Fruit fly (Drosophila melanogaster) whole organism, pupa: ENCODE measurements around the gene Alms1a.
A peak's percentile ranks its signal among the peaks of the same experiment; 100 is the strongest.

Experiments used
- CG10348 ChIP-seq: fragments of 200-800 bp; sonication (Bioruptor generic); IDR thresholded peaks from 2 replicates; pipeline ENCODE4 v1.3.6; 2022; ENCODE audit warnings: missing biosample characterization, missing genetic modification characterization
- CG12605 ChIP-seq: fragments of 200-800 bp; sonication (Bioruptor generic); IDR thresholded peaks from 2 replicates; pipeline ENCODE4 v1.3.6; 2022; ENCODE audit warnings: missing biosample characterization, missing genetic modification characterization
- CG13204 ChIP-seq: fragments of 200-800 bp; sonication (Bioruptor generic); optimal IDR thresholded peaks from 2 replicates; lab custom pipeline; 2018; ENCODE audit warnings: missing biosample characterization, mild to moderate bottlenecking, missing genetic modification characterization, moderate library complexity
- CG14655 ChIP-seq: fragments of 200-800 bp; sonication (Bioruptor generic); optimal IDR thresholded peaks from 3 replicates; lab custom pipeline; 2017; ENCODE audit warnings: mild to moderate bottlenecking, missing biosample characterization, missing genetic modification reagents, missing genetic modification characterization
- CG15710 ChIP-seq: fragments of 200-800 bp; sonication (Bioruptor generic); optimal IDR thresholded peaks from 2 replicates; lab custom pipeline; 2018; ENCODE audit warnings: missing biosample characterization, mild to moderate bottlenecking, missing genetic modification characterization, moderate library complexity
- CG17806 ChIP-seq: fragments of 200-800 bp; sonication (Bioruptor generic); optimal IDR thresholded peaks from 2 replicates; lab custom pipeline; 2018; ENCODE audit warnings: missing biosample characterization, mild to moderate bottlenecking, missing genetic modification characterization, moderate library complexity
- CG32121 ChIP-seq: fragments of 200-800 bp; sonication (Bioruptor generic); IDR thresholded peaks from 2 replicates; pipeline ENCODE4 v1.3.6; 2022; ENCODE audit warnings: missing biosample characterization, missing genetic modification characterization
- CG34367 ChIP-seq: fragments of 200-800 bp; sonication (Bioruptor generic); optimal IDR thresholded peaks from 2 replicates; lab custom pipeline; 2018; ENCODE audit warnings: missing biosample characterization, mild to moderate bottlenecking, missing genetic modification characterization
- CG4496 ChIP-seq: fragments of 200-800 bp; sonication (Bioruptor generic); IDR thresholded peaks from 3 replicates; pipeline ENCODE4 v1.3.6; 2022; ENCODE audit warnings: missing biosample characterization, missing genetic modification characterization
- CG8159 ChIP-seq: fragments of 200-800 bp; sonication (Bioruptor generic); optimal IDR thresholded peaks from 3 replicates; lab custom pipeline; 2018; ENCODE audit warnings: missing biosample characterization, mild to moderate bottlenecking, missing genetic modification characterization, moderate library complexity
- CG8301 ChIP-seq: fragments of 200-800 bp; sonication (Bioruptor generic); optimal IDR thresholded peaks from 2 replicates; lab custom pipeline; 2018; ENCODE audit warnings: missing biosample characterization, mild to moderate bottlenecking, missing genetic modification characterization
- CG9948 ChIP-seq: fragments of 200-800 bp; sonication (Bioruptor generic); optimal IDR thresholded peaks from 2 replicates; lab custom pipeline; 2018; ENCODE audit warnings: missing biosample characterization, mild to moderate bottlenecking, missing genetic modification characterization, moderate library complexity
- D1 ChIP-seq: fragments of 200-800 bp; sonication (Bioruptor generic); optimal IDR thresholded peaks from 2 replicates; lab custom pipeline; 2018; ENCODE audit warnings: missing biosample characterization, mild to moderate bottlenecking, missing genetic modification characterization, moderate library complexity
- EcR ChIP-seq: fragments of 200-800 bp; sonication (Bioruptor generic); optimal IDR thresholded peaks from 3 replicates; lab custom pipeline; 2019; ENCODE audit warnings: missing biosample characterization, missing genetic modification characterization, mild to moderate bottlenecking, moderate library complexity, missing genetic modification reagents
- Ets98B ChIP-seq: fragments of 200-800 bp; sonication (Bioruptor generic); IDR thresholded peaks from 2 replicates; pipeline ENCODE4 v1.3.6; 2022; ENCODE audit warnings: missing biosample characterization, missing genetic modification characterization
- Pif1A ChIP-seq: fragments of 200-800 bp; sonication (Bioruptor generic); optimal IDR thresholded peaks from 3 replicates; lab custom pipeline; 2016; ENCODE audit warnings: missing biosample characterization, missing genetic modification characterization
- Pif1B ChIP-seq: fragments of 200-800 bp; sonication (Bioruptor generic); optimal IDR thresholded peaks from 3 replicates; lab custom pipeline; 2016; ENCODE audit warnings: missing biosample characterization, missing genetic modification characterization
- Snoo ChIP-seq: fragments of 200-800 bp; sonication (Bioruptor generic); optimal IDR thresholded peaks from 3 replicates; lab custom pipeline; 2017; ENCODE audit warnings: missing biosample characterization, mild to moderate bottlenecking, missing genetic modification characterization, inconsistent platforms
- fd96Ca ChIP-seq: fragments of 200-800 bp; sonication (Bioruptor generic); IDR thresholded peaks from 3 replicates; pipeline ENCODE4 v1.3.6; 2022; ENCODE audit warnings: missing biosample characterization, missing genetic modification characterization
- gl ChIP-seq: fragments of 200-800 bp; sonication (Bioruptor generic); optimal IDR thresholded peaks from 2 replicates; lab custom pipeline; 2018; ENCODE audit warnings: missing biosample characterization, mild to moderate bottlenecking, missing genetic modification characterization
- rn ChIP-seq: fragments of 200-800 bp; sonication (Bioruptor generic); IDR thresholded peaks from 2 replicates; pipeline ENCODE4 v1.3.6; 2022; ENCODE audit warnings: missing biosample characterization, missing genetic modification characterization

The Alms1a gene

DNA sequence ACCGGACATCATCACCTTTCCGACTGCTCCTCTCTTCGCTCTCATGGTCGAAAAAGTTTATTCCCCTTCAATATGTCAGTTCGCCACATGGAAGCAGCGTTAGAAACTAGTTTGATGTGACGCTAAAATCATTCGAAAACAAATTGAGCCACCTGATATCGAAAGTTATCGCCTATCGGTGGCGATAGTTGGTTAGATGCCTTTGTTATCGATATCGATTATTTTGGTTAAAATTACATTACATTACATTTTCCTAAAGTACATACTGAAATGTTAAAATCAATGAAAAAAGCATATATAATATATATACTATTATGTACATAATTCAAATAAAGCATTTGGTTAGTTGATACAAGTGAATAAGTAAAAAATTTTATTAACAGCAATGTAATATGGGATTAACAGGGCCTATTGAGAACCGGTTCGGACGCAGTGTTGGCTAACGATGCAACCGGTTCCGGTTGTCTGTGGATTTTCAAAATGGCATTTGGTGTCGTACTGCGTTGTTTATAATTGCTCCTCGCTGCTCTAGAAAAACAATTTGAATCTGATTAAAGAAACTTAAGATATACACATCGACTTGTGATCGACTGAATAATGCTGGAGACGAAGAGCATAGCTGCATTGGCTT, at the start of gene Alms1a, which contains the start of gene pon:
TSS of gene Alms1a (minus strand) at position 149 of the 631 bp plus-strand sequence.
TSS of gene pon (plus strand) at position 463 of the 631 bp plus-strand sequence.
- TF ChIP-seq Snoo (tag; lab: Kevin White, UChicago) (no peak), CG4496 (GFP tag; lab: Robert Waterston, UW) (no peak), CG8301 (tag; lab: Kevin White, UChicago) (no peak), CG13204 (GFP tag; lab: Kevin White, UChicago) (no peak), D1 (tag; lab: Kevin White, UChicago) (no peak), fd96Ca (no peak), CG15710 (no peak), rn (GFP tag; lab: Robert Waterston, UW) (no peak), CG12605 (GFP tag; lab: Robert Waterston, UW) (no peak), EcR (GFP tag; lab: Kevin White, UChicago) (no peak), Pif1B (no peak), gl (no peak), CG17806 (tag; lab: Kevin White, UChicago) (no peak), CG14655 (GFP tag; lab: Kevin White, UChicago) (no peak), Ets98B (GFP tag; lab: Robert Waterston, UW) (no peak), CG9948 (tag; lab: Kevin White, UChicago) (no peak), Pif1A (no peak), CG8159 (tag; lab: Kevin White, UChicago) (no peak)

- TF ChIP-seq CG8159 (tag; lab: Kevin White, UChicago) (peak; percentile 69), CG9948 (tag; lab: Kevin White, UChicago) (peak; percentile 24), Pif1A (peak; percentile 62), CG13204 (GFP tag; lab: Kevin White, UChicago) (no peak), CG17806 (tag; lab: Kevin White, UChicago) (peak; percentile 52), gl (peak; percentile 36), CG12605 (GFP tag; lab: Robert Waterston, UW) (peak; percentile 67; the same call in 1 of the 2 replicates), CG4496 (GFP tag; lab: Robert Waterston, UW) (peak; percentile 94), Snoo (tag; lab: Kevin White, UChicago) (peak; percentile 81), CG32121 (GFP tag; lab: Robert Waterston, UW) (peak; percentile 87), Ets98B (GFP tag; lab: Robert Waterston, UW) (peak; percentile 91), CG15710 (peak; percentile 63), D1 (tag; lab: Kevin White, UChicago) (no peak), CG34367 (peak; percentile 34), fd96Ca (peak; percentile 94), CG8301 (tag; lab: Kevin White, UChicago) (peak; percentile 55), Pif1B (peak; percentile 33), CG10348 (GFP tag; lab: Robert Waterston, UW) (no peak), rn (GFP tag; lab: Robert Waterston, UW) (peak; percentile 62), CG14655 (GFP tag; lab: Kevin White, UChicago) (peak; percentile 67), EcR (GFP tag; lab: Kevin White, UChicago) (peak; percentile 54)
These were observed 48.7 kb upstream of the Alms1a start for dm6 chrX:4684444-4684924.

DNA sequence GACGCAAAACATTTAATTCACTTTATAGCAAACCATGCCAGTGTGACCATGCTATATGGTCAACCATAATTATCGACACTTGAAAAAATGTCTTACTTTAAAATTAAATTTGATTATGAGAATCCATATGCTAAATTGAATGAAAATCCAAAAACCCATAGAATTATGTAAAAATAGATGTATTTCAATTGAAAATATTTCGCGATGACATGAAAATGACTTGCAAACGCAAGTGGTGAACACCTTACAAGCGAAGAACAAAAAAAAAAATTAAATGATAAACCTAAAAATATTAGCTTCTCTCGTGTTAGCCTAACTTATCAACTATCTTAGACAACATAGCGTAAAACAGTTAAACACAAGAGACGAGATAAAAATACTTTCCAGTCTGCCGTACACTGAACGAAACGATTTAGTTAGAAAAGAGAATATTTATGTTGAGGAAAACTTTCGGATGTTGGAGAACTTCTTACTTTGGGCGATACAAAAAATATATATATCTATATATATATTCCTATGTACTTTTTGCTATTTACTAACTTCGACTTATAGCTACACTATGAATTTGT, 44.1 kb upstream of the Alms1a start:
- no peak for TF ChIP-seq CG13204 (GFP tag; lab: Kevin White, UChicago)
- peak; percentile 60 for TF ChIP-seq CG32121 (GFP tag; lab: Robert Waterston, UW)
- peak; percentile 56 for TF ChIP-seq CG17806 (tag; lab: Kevin White, UChicago)
- peak; percentile 51 for TF ChIP-seq Pif1B
- peak; percentile 60 for TF ChIP-seq CG8159 (tag; lab: Kevin White, UChicago)
- no peak for TF ChIP-seq gl
- TF ChIP-seq CG15710 = peak; percentile 44
- peak; percentile 55 for TF ChIP-seq CG8301 (tag; lab: Kevin White, UChicago)
- TF ChIP-seq Ets98B (GFP tag; lab: Robert Waterston, UW) = peak; percentile 36
- TF ChIP-seq CG9948 (tag; lab: Kevin White, UChicago) = peak; percentile 45
- TF ChIP-seq Snoo (tag; lab: Kevin White, UChicago) = no peak
- TF ChIP-seq Pif1A = peak; percentile 64
- TF ChIP-seq CG34367 = peak; percentile 51
- peak; percentile 59 for TF ChIP-seq CG14655 (GFP tag; lab: Kevin White, UChicago)
- no peak for TF ChIP-seq CG12605 (GFP tag; lab: Robert Waterston, UW)
- TF ChIP-seq CG4496 (GFP tag; lab: Robert Waterston, UW) = peak; percentile 75
- no peak for TF ChIP-seq CG10348 (GFP tag; lab: Robert Waterston, UW)
- TF ChIP-seq rn (GFP tag; lab: Robert Waterston, UW) = no peak

DNA sequence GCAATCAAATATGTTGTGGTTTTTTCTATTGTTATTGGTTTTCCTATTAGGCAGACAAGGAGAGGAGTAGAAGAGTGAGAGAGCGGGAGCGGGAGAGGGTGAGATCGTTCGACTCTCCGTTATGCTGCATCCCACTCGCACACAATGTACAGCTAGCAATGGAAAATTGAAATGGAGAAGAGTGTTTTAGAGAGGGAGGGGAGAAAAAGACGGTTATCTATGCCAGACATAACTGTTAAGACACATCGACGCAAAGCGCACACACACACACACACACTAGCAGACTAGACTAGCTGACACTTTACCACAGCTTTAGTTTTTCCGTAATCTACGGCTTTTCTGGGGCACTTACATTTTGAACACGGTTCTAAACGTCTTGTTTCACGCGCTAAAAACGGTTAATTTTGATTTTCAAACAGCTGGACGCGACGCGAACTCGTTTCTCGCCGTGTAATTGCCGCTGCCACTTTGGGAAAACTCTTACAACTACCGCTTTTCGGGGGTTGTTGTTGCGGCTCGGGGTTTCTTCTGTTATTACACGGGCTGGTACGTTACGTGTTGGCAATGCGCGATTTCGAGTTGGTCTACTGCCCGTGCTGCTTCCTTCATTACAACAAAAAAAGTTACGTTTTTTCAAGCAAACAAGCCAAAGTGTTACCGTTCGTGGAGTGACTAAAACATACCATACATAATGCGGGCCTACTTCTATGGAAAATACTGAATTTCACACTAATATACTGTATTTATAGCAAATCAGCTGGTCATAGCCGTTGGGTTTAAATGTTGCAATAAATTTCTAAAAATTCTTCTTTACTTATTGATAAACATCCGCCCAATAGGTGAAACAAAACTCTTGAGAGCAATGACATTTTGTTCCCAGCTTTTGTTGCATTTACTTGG, 43.4 kb upstream of the Alms1a start, which contains the start of gene fzr:
TSS of gene fzr (minus strand) at position 625 of the 900 bp plus-strand sequence.
- TF ChIP-seq CG4496 (GFP tag; lab: Robert Waterston, UW) (peak; percentile 16; the same call in 1 of the 3 replicates), CG32121 (GFP tag; lab: Robert Waterston, UW) (no peak), Ets98B (GFP tag; lab: Robert Waterston, UW) (no peak; the same call in 1 of the 2 replicates)
